Fruit fly (Drosophila melanogaster): ENCODE results near the gene CG6204.

The CG6204 gene

dm6 chr3R:24221334-24222302, 28.0 kb downstream of the CG6204 start, which contains the start of gene twin:
TSS of gene twin (minus strand) at chr3R:24221965.
- TF ChIP-seq CG8478 (optimal IDR thresholded peaks at IDR 0.05) (no peak), psq (optimal IDR thresholded peaks at IDR 0.05) (no peak), usp (GFP tag; optimal IDR thresholded peaks at IDR 0.05) (no peak), pan (optimal IDR thresholded peaks at IDR 0.05) (peak; percentile 34), Dll (optimal IDR thresholded peaks at IDR 0.05) (no peak), EcR (GFP tag; optimal IDR thresholded peaks at IDR 0.05) (no peak)

- TF ChIP-seq Dll (optimal IDR thresholded peaks at IDR 0.05): no peak
- no peak for TF ChIP-seq psq (optimal IDR thresholded peaks at IDR 0.05)
- TF ChIP-seq pan (optimal IDR thresholded peaks at IDR 0.05): no peak
- no peak for TF ChIP-seq CG8478 (optimal IDR thresholded peaks at IDR 0.05)
- TF ChIP-seq EcR (GFP tag; optimal IDR thresholded peaks at IDR 0.05): no peak
- TF ChIP-seq usp (GFP tag; optimal IDR thresholded peaks at IDR 0.05): no peak
These were observed 33.1 kb downstream of the CG6204 start, which contains the start of the genes Spps and CG13609 for dm6 chr3R:24226744-24227143. TSS of gene Spps (minus strand) at chr3R:24226934. TSS of gene CG13609 (plus strand) at chr3R:24227023.

DNA sequence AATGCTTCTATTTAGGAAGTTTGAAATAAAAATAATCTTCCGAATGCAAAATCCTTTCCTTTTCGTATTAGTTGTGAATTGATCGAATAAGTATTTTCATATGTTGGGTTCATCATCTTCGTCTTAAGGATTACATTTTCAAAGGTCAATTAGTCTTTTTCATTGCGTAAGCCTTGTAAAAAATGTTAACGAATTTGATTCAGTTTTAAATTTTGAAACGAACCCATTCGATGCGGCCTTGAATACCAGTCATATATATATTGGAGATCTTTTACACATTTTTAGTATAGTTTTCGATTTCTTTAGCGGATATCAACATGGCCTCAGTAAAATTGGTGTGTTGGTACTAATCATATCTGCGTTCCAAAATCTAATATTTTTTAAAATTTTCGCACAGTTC, 35.0 kb downstream of the CG6204 start, which contains the start of gene Acp95EF:
Gene Acp95EF (plus strand): TSS at position 301 of the 400 bp plus-strand sequence.
- no peak for TF ChIP-seq Dll (optimal IDR thresholded peaks at IDR 0.05)
- no peak for TF ChIP-seq usp (GFP tag; optimal IDR thresholded peaks at IDR 0.05)
- no peak for TF ChIP-seq pan (optimal IDR thresholded peaks at IDR 0.05)
- no peak for TF ChIP-seq EcR (GFP tag; optimal IDR thresholded peaks at IDR 0.05)
- TF ChIP-seq CG8478 (optimal IDR thresholded peaks at IDR 0.05): no peak
- TF ChIP-seq psq (optimal IDR thresholded peaks at IDR 0.05): no peak

DNA sequence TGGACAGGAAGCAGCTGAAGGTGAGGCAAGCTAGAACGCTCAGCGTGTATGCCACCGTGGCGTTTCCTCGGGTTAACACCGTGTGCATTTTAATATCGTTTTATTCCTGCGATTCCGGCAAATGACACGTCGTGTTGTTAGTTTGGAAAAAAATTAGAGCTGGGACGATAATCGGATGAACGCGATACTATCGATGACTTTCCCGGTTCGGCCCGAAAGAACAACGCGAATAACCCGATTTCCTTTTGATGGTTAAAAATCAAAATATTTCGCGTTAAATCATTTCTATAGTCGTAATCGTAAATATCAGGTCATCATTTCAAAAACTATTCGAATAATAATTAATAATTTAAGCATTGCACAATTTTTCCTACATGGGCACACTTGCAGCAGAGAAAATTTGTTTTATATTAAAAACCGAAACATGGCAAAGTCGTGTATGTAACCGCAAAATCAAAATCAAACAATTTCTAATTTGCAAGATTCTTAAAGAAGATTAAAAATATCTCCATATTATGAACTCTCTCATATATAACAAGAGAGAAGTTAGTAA, 36.3 kb downstream of the CG6204 start, which contains the start of gene Spase22-23:
Gene Spase22-23 (minus strand): TSS at position 166 of the 553 bp plus-strand sequence.
- TF ChIP-seq Dll (optimal IDR thresholded peaks at IDR 0.05) (no peak), EcR (GFP tag; optimal IDR thresholded peaks at IDR 0.05) (no peak), psq (optimal IDR thresholded peaks at IDR 0.05) (no peak), CG8478 (optimal IDR thresholded peaks at IDR 0.05) (no peak), pan (optimal IDR thresholded peaks at IDR 0.05) (no peak), usp (GFP tag; optimal IDR thresholded peaks at IDR 0.05) (no peak)

DNA sequence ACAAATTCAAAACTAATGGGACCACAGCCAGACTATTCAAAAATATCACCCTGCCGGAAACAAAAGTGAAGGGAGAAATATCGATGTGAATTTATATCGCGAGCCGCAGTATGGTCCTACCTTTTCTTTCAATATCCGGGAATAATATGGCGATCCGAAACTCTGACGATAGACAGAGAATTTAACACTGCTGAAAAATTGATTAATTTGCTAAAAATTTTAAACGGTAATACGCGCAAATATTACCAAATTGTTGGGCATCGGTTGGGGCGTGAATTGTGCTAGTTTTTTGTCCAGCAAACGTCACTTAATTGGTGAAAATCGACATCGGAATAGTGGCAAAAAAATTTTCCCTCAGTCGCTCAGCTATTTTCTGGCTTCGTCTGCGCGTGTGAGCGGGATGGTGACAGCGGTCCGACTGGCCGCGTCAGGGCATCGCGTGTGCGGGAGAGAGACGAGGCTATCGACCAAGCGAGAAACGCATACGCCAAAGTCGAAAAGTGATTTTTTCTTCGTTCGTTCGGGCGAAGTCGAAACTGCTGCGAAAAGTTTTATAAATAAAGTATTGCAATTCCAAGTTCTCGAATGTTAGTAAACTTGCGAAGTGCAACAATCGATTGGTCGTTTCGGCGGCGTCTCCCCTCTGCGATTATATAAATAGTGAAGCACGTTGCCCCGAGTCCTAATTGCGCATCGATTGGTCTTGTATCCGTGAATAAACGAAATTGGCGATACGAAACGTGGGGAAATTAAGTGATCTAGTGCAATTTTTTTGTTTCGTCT, 37.0 kb downstream of the CG6204 start, which contains the start of gene mask:
Gene mask (plus strand): TSS at position 140 of the 783 bp plus-strand sequence.
- TF ChIP-seq CG8478 (optimal IDR thresholded peaks at IDR 0.05) (peak; percentile 59), pan (optimal IDR thresholded peaks at IDR 0.05) (no peak)

DNA sequence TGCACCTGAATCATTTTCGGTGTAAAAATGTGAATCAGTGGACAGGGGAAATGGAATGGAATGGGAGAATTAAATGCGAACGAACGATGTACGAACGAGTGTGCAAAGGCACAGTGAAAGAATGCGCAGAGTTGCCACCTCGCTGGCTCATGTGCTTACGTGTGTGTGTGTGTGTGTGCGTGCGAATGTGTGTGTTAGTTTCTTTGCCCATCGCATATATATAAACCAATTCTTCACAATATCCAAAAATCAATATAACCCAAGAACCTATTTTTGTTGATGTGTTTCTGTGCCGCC, 37.5 kb downstream of the CG6204 start:
- TF ChIP-seq psq (optimal IDR thresholded peaks at IDR 0.05) (no peak), Dll (optimal IDR thresholded peaks at IDR 0.05) (no peak), pan (optimal IDR thresholded peaks at IDR 0.05) (no peak), CG8478 (optimal IDR thresholded peaks at IDR 0.05) (no peak), EcR (GFP tag; optimal IDR thresholded peaks at IDR 0.05) (no peak), usp (GFP tag; optimal IDR thresholded peaks at IDR 0.05) (no peak)

DNA sequence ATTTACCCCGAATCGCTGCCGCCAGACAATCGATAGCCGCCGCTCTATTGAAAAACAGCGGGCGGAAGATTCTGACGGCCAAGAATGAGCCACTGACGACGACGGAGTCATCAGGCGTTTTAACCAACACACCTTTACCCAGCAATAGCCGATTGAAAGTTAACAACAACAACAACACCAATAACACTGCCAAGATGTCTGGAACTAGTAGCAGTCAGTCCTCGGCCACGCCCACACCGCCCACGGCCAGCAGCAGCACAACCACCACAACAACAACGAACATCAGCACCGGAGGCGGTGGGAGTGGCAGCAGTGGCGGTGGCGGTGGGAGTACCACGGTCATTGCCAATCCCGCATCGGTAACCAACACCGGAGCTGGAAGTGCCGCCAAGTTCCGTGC, 38.3 kb downstream of the CG6204 start:
- TF ChIP-seq Dll (optimal IDR thresholded peaks at IDR 0.05) (no peak), psq (optimal IDR thresholded peaks at IDR 0.05) (no peak), EcR (GFP tag; optimal IDR thresholded peaks at IDR 0.05) (no peak), pan (optimal IDR thresholded peaks at IDR 0.05) (no peak), CG8478 (optimal IDR thresholded peaks at IDR 0.05) (no peak), usp (GFP tag; optimal IDR thresholded peaks at IDR 0.05) (no peak)

- TF ChIP-seq CG8478 (optimal IDR thresholded peaks at IDR 0.05) (peak; percentile 19), EcR (GFP tag; optimal IDR thresholded peaks at IDR 0.05) (no peak)
These were observed 39.9 kb downstream of the CG6204 start for dm6 chr3R:24233366-24234161.

- TF ChIP-seq usp (GFP tag; optimal IDR thresholded peaks at IDR 0.05) (no peak), psq (optimal IDR thresholded peaks at IDR 0.05) (no peak), Dll (optimal IDR thresholded peaks at IDR 0.05) (no peak), EcR (GFP tag; optimal IDR thresholded peaks at IDR 0.05) (no peak), pan (optimal IDR thresholded peaks at IDR 0.05) (no peak), CG8478 (optimal IDR thresholded peaks at IDR 0.05) (no peak)
These were observed 40.5 kb downstream of the CG6204 start for dm6 chr3R:24234162-24234529.

DNA sequence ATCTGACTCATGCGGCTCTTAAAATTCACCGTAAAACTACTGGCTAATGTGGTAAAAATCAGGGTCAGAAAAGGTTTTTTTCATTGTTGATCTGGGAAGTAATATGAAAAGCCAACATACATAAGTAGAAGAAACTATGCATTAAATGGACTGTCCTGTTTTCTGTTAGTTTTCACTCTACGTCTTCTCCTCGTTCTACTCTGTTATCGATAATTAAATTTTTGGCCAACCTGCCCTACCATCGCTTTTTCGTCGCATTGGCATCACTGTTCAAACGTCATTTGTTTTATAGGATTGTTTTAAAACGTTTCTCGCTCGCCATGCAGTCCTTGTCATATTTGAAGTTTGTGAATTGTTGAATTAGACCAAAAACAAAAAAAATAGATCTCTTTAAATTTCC, 41.1 kb downstream of the CG6204 start:
- TF ChIP-seq usp (GFP tag; optimal IDR thresholded peaks at IDR 0.05): no peak
- TF ChIP-seq CG8478 (optimal IDR thresholded peaks at IDR 0.05): no peak
- no peak for TF ChIP-seq psq (optimal IDR thresholded peaks at IDR 0.05)
- no peak for TF ChIP-seq Dll (optimal IDR thresholded peaks at IDR 0.05)
- TF ChIP-seq pan (optimal IDR thresholded peaks at IDR 0.05): no peak
- no peak for TF ChIP-seq EcR (GFP tag; optimal IDR thresholded peaks at IDR 0.05)
